Worm (Caenorhabditis elegans) whole organism, early embryonic: ENCODE results near the gene ogt-1.

ENCODE experiments used
- B0310.2 ChIP-seq: sonication (generic microtip); optimal IDR thresholded peaks from 2 replicates; lab custom pipeline; 2016; ENCODE audit warnings: mild to moderate bottlenecking, missing genetic modification characterization, missing compliant biosample characterization
- F13C5.2 ChIP-seq: sonication (generic microtip); optimal IDR thresholded peaks from 2 replicates; lab custom pipeline; 2017; ENCODE audit warnings: mild to moderate bottlenecking, missing genetic modification characterization, inconsistent platforms, missing compliant biosample characterization
- ama-1 ChIP-seq: fragments of 150-350 bp; optimal IDR thresholded peaks from 2 replicates; lab custom pipeline; 2014
- ceh-13 ChIP-seq: fragments of 200-800 bp; sonication (Bioruptor generic); optimal IDR thresholded peaks from 2 replicates; lab custom pipeline; 2018; ENCODE audit warnings: mild to moderate bottlenecking, missing genetic modification characterization, missing compliant biosample characterization
- ceh-36 ChIP-seq: sonication (generic microtip); optimal IDR thresholded peaks from 2 replicates; lab custom pipeline; 2016; ENCODE audit warnings: missing genetic modification characterization, inconsistent platforms, missing compliant biosample characterization
- ets-7 ChIP-seq: sonication (generic microtip); optimal IDR thresholded peaks from 2 replicates; lab custom pipeline; 2016; ENCODE audit warnings: missing genotype, missing genetic modification characterization, missing compliant biosample characterization
- flt-1 ChIP-seq: fragments of 200-800 bp; sonication (Bioruptor generic); IDR thresholded peaks from 2 replicates; pipeline ENCODE4 v1.3.6; 2022; ENCODE audit warnings: missing genetic modification characterization, missing compliant biosample characterization
- hmg-4 ChIP-seq: fragments of 200-800 bp; sonication (Bioruptor generic); optimal IDR thresholded peaks from 2 replicates; lab custom pipeline; 2018; ENCODE audit warnings: mild to moderate bottlenecking, missing genetic modification characterization, missing compliant biosample characterization
- hnd-1 ChIP-seq: sonication (generic microtip); optimal IDR thresholded peaks from 2 replicates; lab custom pipeline; 2016; ENCODE audit warnings: missing genetic modification characterization, missing compliant biosample characterization
- pes-1 ChIP-seq: fragments of 200-800 bp; sonication (Bioruptor generic); IDR thresholded peaks from 2 replicates; pipeline ENCODE4 v1.3.6; 2022; ENCODE audit warnings: missing genetic modification reagents, missing genetic modification characterization, missing compliant biosample characterization
- scrt-1 ChIP-seq: fragments of 200-800 bp; sonication (Bioruptor generic); IDR thresholded peaks from 2 replicates; pipeline ENCODE4 v1.3.6; 2022; ENCODE audit warnings: missing genetic modification characterization, missing compliant biosample characterization
- sea-1 ChIP-seq: fragments of 200-800 bp; sonication (Bioruptor generic); conservative IDR thresholded peaks from 2 replicates; pipeline ENCODE4 v1.3.6; 2022; ENCODE audit warnings: missing genetic modification characterization, missing compliant biosample characterization
- tbx-11 ChIP-seq: fragments of 200-800 bp; sonication (Bioruptor generic); IDR thresholded peaks from 2 replicates; pipeline ENCODE4 v1.3.6; 2022; ENCODE audit warnings: missing genetic modification characterization, missing compliant biosample characterization
- tbx-37 ChIP-seq: fragments of 200-800 bp; sonication (Bioruptor generic); conservative IDR thresholded peaks from 2 replicates; pipeline ENCODE4 v1.3.6; 2022; ENCODE audit warnings: missing genetic modification reagents, missing genetic modification characterization, missing compliant biosample characterization

DNA sequence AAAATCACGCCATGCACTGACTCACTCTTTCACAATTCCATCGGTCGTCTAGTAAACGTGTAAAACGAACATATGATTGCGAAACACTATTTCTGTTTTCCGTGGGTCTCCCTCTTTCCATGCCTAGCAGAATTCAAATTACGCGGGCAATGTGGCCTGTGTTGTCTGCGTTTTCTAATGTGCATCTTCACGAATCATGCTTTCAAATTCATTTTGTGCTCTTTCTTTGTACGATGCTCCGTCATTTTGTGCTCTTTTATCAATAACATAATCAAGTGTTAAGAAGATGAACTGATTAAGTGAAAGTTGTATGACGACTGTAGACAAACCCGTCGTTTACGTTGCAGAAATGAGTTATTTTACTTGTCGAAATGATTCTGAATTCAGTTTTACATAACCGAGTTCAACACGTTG, 12.2 kb upstream of the ogt-1 start:
- TF ChIP-seq scrt-1 = no peak
- no peak for TF ChIP-seq ama-1 (lab: Kevin White, UChicago)
- no peak for TF ChIP-seq hnd-1 (tag; lab: Kevin White, UChicago)
- no peak for TF ChIP-seq flt-1 (GFP tag; lab: Robert Waterston, UW)
- TF ChIP-seq sea-1 (GFP tag; lab: Robert Waterston, UW) = no peak
- TF ChIP-seq F13C5.2 = no peak
- TF ChIP-seq ets-7 (tag; lab: Kevin White, UChicago) = no peak
- no peak for TF ChIP-seq tbx-11 (GFP tag; lab: Robert Waterston, UW)
- TF ChIP-seq ceh-36 (tag; lab: Kevin White, UChicago) = no peak
- TF ChIP-seq B0310.2 (tag; lab: Kevin White, UChicago) = no peak
- no peak for TF ChIP-seq pes-1 (GFP tag; lab: Robert Waterston, UW)
- TF ChIP-seq hmg-4 = no peak
- TF ChIP-seq tbx-37 (GFP tag; lab: Robert Waterston, UW) = no peak
- no peak for TF ChIP-seq ceh-13 (GFP tag; lab: Kevin White, UChicago)
